Fruit fly (Drosophila melanogaster): Measurements from ENCODE around the gene Cp18.

The Cp18 gene

DNA sequence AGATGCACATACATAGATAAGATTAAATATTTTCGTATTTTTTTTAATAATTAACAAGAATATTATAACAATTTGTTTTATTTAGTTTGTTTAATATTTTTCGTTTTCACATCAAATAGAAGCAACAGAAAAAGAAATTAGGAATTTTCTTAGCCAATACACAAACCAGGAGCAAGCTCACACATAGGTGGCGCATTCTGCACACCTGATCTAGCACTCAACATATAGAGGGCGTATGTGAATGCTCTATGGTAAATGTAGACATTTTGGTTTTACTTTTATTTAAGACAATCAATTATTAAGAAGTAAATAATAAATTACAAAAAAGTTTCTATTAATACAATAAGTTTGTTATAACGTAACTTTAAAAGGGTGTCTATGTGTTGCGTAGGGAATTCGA lies 22.2 kb downstream of the Cp18 start:
- TF ChIP-seq Abd-B (GFP tag; optimal IDR thresholded peaks at IDR 0.05) = no peak
- no peak for TF ChIP-seq N (GFP tag; optimal IDR thresholded peaks at IDR 0.05)
- TF ChIP-seq Myc (optimal IDR thresholded peaks at IDR 0.05) = no peak
- no peak for TF ChIP-seq GATAd (GFP tag; optimal IDR thresholded peaks at IDR 0.05)
- TF ChIP-seq Hr83 (GFP tag; optimal IDR thresholded peaks at IDR 0.05; ENCODE audit: poor library complexity, severe bottlenecking) = no peak
- no peak for TF ChIP-seq dl (GFP tag; optimal IDR thresholded peaks at IDR 0.05; ENCODE audit: insufficient read depth in 1 of 2, partially characterized antibody in 2 of 2)
- no peak for TF ChIP-seq tai (GFP tag; optimal IDR thresholded peaks at IDR 0.05)
- TF ChIP-seq OdsH (GFP tag; optimal IDR thresholded peaks at IDR 0.05) = no peak
- peak in 1 of 2 experiments; percentile 25 for TF ChIP-seq foxo (GFP tag; optimal IDR thresholded peaks at IDR 0.05)
- TF ChIP-seq Hnf4 (GFP tag; optimal IDR thresholded peaks at IDR 0.05) = no peak
- TF ChIP-seq sage (GFP tag; optimal IDR thresholded peaks at IDR 0.05) = no peak
- no peak for TF ChIP-seq CrebA (GFP tag; optimal IDR thresholded peaks at IDR 0.05; ENCODE audit: borderline replicate concordance)
- TF ChIP-seq brk (GFP tag; optimal IDR thresholded peaks at IDR 0.05) = no peak
- TF ChIP-seq Dif (GFP tag; optimal IDR thresholded peaks at IDR 0.05; ENCODE audit: partially characterized antibody) = no peak
- TF ChIP-seq psq (GFP tag; optimal IDR thresholded peaks at IDR 0.05) = no peak
- peak; percentile 15 for TF ChIP-seq rgr (GFP tag; optimal IDR thresholded peaks at IDR 0.05)
- TF ChIP-seq woc (GFP tag; optimal IDR thresholded peaks at IDR 0.05) = no peak
- TF ChIP-seq Rel (GFP tag; optimal IDR thresholded peaks at IDR 0.05) = no peak
- TF ChIP-seq Rel (tag; optimal IDR thresholded peaks at IDR 0.05) = no peak
- peak; percentile 41 for TF ChIP-seq sv (GFP tag; optimal IDR thresholded peaks at IDR 0.05)
- peak; percentile 19 for TF ChIP-seq HLH106 (tag; optimal IDR thresholded peaks at IDR 0.05)
- no peak for TF ChIP-seq Dfd (GFP tag; optimal IDR thresholded peaks at IDR 0.05)
- TF ChIP-seq Mio (GFP tag; optimal IDR thresholded peaks at IDR 0.05) = no peak
- TF ChIP-seq Vsx2 (GFP tag; optimal IDR thresholded peaks at IDR 0.05; ENCODE audit: partially characterized antibody) = no peak
- TF ChIP-seq fru (GFP tag; optimal IDR thresholded peaks at IDR 0.05) = no peak
- TF ChIP-seq lola (GFP tag; optimal IDR thresholded peaks at IDR 0.05) = no peak
- no peak for TF ChIP-seq usp (GFP tag; optimal IDR thresholded peaks at IDR 0.05)
- no peak for TF ChIP-seq Jra (GFP tag; optimal IDR thresholded peaks at IDR 0.05)
- TF ChIP-seq h (GFP tag; optimal IDR thresholded peaks at IDR 0.05) = peak; percentile 9

- TF ChIP-seq br (GFP tag; optimal IDR thresholded peaks at IDR 0.05) (no peak), dl (GFP tag; optimal IDR thresholded peaks at IDR 0.05; ENCODE audit: insufficient read depth in 1 of 2, partially characterized antibody in 2 of 2) (no peak), h (GFP tag; optimal IDR thresholded peaks at IDR 0.05) (no peak), Vsx2 (GFP tag; optimal IDR thresholded peaks at IDR 0.05; ENCODE audit: partially characterized antibody) (no peak), Rel (GFP tag; optimal IDR thresholded peaks at IDR 0.05) (no peak), Rel (tag; optimal IDR thresholded peaks at IDR 0.05) (no peak), Hnf4 (GFP tag; optimal IDR thresholded peaks at IDR 0.05) (no peak), Jra (GFP tag; optimal IDR thresholded peaks at IDR 0.05) (no peak)
Measured at dm6 chr3L:8749676-8750654, 23.4 kb downstream of the Cp18 start, which contains the start of gene CG13306. Gene CG13306, minus strand, starts transcription at chr3L:8749726.

DNA sequence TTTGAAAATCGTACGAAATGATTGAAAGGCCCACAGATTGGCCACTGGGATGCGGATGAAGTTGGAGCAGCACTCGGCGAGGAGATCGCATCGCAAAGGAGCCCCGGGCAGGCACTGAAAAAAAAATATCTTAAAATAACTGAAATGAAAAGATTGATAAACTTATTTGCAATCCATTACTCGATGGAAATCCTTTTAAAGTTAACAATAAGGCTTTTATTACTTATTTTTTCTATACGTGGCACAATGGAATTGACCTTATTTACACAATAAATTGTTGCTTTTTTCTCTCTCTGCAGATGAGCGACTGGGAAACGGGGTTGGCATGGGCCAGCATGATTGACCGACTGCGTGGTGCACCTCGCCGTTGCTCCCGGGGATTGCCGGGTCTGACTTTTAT lies 24.7 kb downstream of the Cp18 start:
- TF ChIP-seq CG9705 (GFP tag; optimal IDR thresholded peaks at IDR 0.05) = no peak
- TF ChIP-seq Jra (GFP tag; optimal IDR thresholded peaks at IDR 0.05) = no peak
- TF ChIP-seq Hr78 (GFP tag; optimal IDR thresholded peaks at IDR 0.05) = no peak
- no peak for TF ChIP-seq Hnf4 (GFP tag; optimal IDR thresholded peaks at IDR 0.05)
- TF ChIP-seq rgr (GFP tag; optimal IDR thresholded peaks at IDR 0.05) = no peak
- TF ChIP-seq sv (GFP tag; optimal IDR thresholded peaks at IDR 0.05) = no peak
- TF ChIP-seq OdsH (GFP tag; optimal IDR thresholded peaks at IDR 0.05) = no peak
- TF ChIP-seq N (GFP tag; optimal IDR thresholded peaks at IDR 0.05) = no peak
- no peak for TF ChIP-seq HLH106 (tag; optimal IDR thresholded peaks at IDR 0.05)
- TF ChIP-seq Dfd (GFP tag; optimal IDR thresholded peaks at IDR 0.05) = no peak
- no peak for TF ChIP-seq Vsx2 (GFP tag; optimal IDR thresholded peaks at IDR 0.05; ENCODE audit: partially characterized antibody)
- no peak for TF ChIP-seq sage (GFP tag; optimal IDR thresholded peaks at IDR 0.05)
- TF ChIP-seq ey (GFP tag; optimal IDR thresholded peaks at IDR 0.05) = no peak
- TF ChIP-seq lola (GFP tag; optimal IDR thresholded peaks at IDR 0.05) = no peak
- TF ChIP-seq Dif (GFP tag; optimal IDR thresholded peaks at IDR 0.05; ENCODE audit: partially characterized antibody) = no peak
- no peak for TF ChIP-seq Hr83 (GFP tag; optimal IDR thresholded peaks at IDR 0.05; ENCODE audit: poor library complexity, severe bottlenecking)
- no peak for TF ChIP-seq dsf (GFP tag; optimal IDR thresholded peaks at IDR 0.05; ENCODE audit: borderline replicate concordance)

Data from whole organism, wandering third instar larva.